Worm (Caenorhabditis elegans) whole organism, L4/young adult: ENCODE data around the gene ced-5.

Experiments used
- W03F9.2 ChIP-seq: fragments of 150-350 bp; optimal IDR thresholded peaks from 2 replicates; lab custom pipeline; 2014; ENCODE audit warnings: missing biosample characterization, missing genetic modification characterization
- dao-5 ChIP-seq: sonication (generic microtip); optimal IDR thresholded peaks from 2 replicates; lab custom pipeline; 2016; ENCODE audit warnings: missing genotype, missing genetic modification characterization, moderate library complexity, missing compliant biosample characterization
- him-1 ChIP-seq: sonication (generic microtip); optimal IDR thresholded peaks from 2 replicates; lab custom pipeline; 2016; ENCODE audit warnings: missing genotype, missing genetic modification reagents, missing genetic modification characterization, missing compliant biosample characterization

DNA sequence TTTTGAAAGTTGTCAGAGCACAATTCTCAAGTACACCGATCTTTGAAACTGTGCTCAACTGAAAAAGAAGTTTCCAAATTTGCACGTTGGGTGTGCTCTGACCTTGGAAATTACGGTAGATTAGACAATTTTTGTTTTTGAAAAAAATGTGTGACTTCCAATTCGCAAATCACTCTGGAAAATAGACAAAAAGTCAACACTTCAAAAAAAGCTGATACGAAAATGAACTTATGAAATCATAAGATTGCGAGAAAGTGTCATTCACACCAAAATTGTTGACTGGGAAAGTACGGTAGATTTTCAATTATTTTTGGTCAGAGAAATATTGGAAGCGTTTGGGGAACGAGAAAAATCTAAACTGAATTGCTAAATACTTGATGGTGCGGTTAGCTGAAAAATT is 16.6 kb upstream of the ced-5 start:
- TF ChIP-seq dao-5 (tag; lab: Kevin White, UChicago) (no peak), him-1 (tag; lab: Kevin White, UChicago) (no peak), W03F9.2 (tag; lab: Kevin White, UChicago) (no peak)
